Worm (Caenorhabditis elegans) whole organism, young adult: Measurements from ENCODE around the gene gpa-17.

Experiments used
- F49E8.2 ChIP-seq: sonication (generic microtip); optimal IDR thresholded peaks from 3 replicates; lab custom pipeline; 2017; ENCODE audit warnings: missing genetic modification characterization, mild to moderate bottlenecking, missing compliant biosample characterization, antibody characterized with exemption, moderate library complexity; ENCODE audit not compliant: insufficient read depth
- F57C9.4 ChIP-seq: sonication (generic microtip); optimal IDR thresholded peaks from 2 replicates; lab custom pipeline; 2017; ENCODE audit warnings: mild to moderate bottlenecking, missing genetic modification characterization, missing compliant biosample characterization
- ama-1 ChIP-seq, 3 experiments: fragments of 150-350 bp in 1 of 3; sonication (generic microtip) in 2 of 3; optimal IDR thresholded peaks; 2 replicates each; lab custom pipeline; 2014 to 2018; ENCODE audit warnings: missing biosample characterization in 2 of 3, missing genetic modification characterization in 2 of 3, missing genetic modification reagents in 2 of 3
- attf-3 ChIP-seq: fragments of 200-800 bp; sonication (Bioruptor generic); conservative IDR thresholded peaks from 2 replicates; pipeline ENCODE4 v1.3.6; 2022; ENCODE audit warnings: missing genetic modification reagents, missing genetic modification characterization, missing compliant biosample characterization
- bed-2 ChIP-seq: fragments of 200-800 bp; sonication (Bioruptor generic); IDR thresholded peaks from 2 replicates; pipeline ENCODE4 v1.3.6; 2022; ENCODE audit warnings: missing genetic modification reagents, missing genetic modification characterization, missing compliant biosample characterization
- ccch-3 ChIP-seq: fragments of 200-800 bp; sonication (Bioruptor generic); optimal IDR thresholded peaks from 2 replicates; lab custom pipeline; 2018; ENCODE audit warnings: mild to moderate bottlenecking, missing genetic modification characterization, missing compliant biosample characterization
- cebp-2 ChIP-seq: fragments of 200-800 bp; sonication (Bioruptor generic); IDR thresholded peaks from 2 replicates; pipeline ENCODE4 v1.3.6; 2022; ENCODE audit warnings: missing genetic modification characterization, missing compliant biosample characterization
- ets-4 ChIP-seq: fragments of 200-800 bp; sonication (Bioruptor generic); optimal IDR thresholded peaks from 2 replicates; lab custom pipeline; 2018; ENCODE audit warnings: mild to moderate bottlenecking, missing genetic modification characterization, missing compliant biosample characterization
- mxl-1 ChIP-seq: sonication (generic microtip); optimal IDR thresholded peaks from 2 replicates; lab custom pipeline; 2016; ENCODE audit warnings: missing genetic modification characterization, missing compliant biosample characterization
- snpc-3.4 ChIP-seq: sonication (generic microtip); optimal IDR thresholded peaks from 2 replicates; lab custom pipeline; 2017; ENCODE audit warnings: missing genetic modification characterization, mild to moderate bottlenecking, missing compliant biosample characterization, antibody characterized with exemption, moderate library complexity, missing genotype, missing genetic modification reagents
- snpc-4 ChIP-seq, 5 experiments: fragments of 150-350 bp in 1 of 5; sonication (generic microtip) in 4 of 5; optimal IDR thresholded peaks; 2 replicates each; lab custom pipeline; 2014 to 2018; ENCODE audit warnings: missing genetic modification characterization in 5 of 5, missing biosample characterization in 3 of 5, antibody characterized with exemption in 2 of 5, mild to moderate bottlenecking in 2 of 5, missing compliant biosample characterization in 2 of 5, missing genotype in 2 of 5, moderate library complexity in 2 of 5, missing genetic modification reagents in 1 of 5
- tbp1 ChIP-seq: fragments of 200-800 bp; sonication (Bioruptor generic); optimal IDR thresholded peaks from 2 replicates; lab custom pipeline; 2018; ENCODE audit warnings: mild to moderate bottlenecking, missing genetic modification characterization, missing compliant biosample characterization
- zim-3 ChIP-seq: sonication (generic microtip); optimal IDR thresholded peaks from 2 replicates; lab custom pipeline; 2017; ENCODE audit warnings: mild to moderate bottlenecking, missing genetic modification characterization, moderate library complexity, missing compliant biosample characterization
- ztf-6 ChIP-seq: fragments of 200-800 bp; sonication (Bioruptor generic); IDR thresholded peaks from 2 replicates; pipeline ENCODE4 v1.3.6; 2022; ENCODE audit warnings: missing genetic modification reagents, missing genetic modification characterization, missing compliant biosample characterization

ce11 chrIII:2549620-2550019 lies 36.7 kb upstream of the gpa-17 start, which contains the start of gene feh-1:
- TF ChIP-seq tbp1 (no peak), snpc-4 (GFP tag; optimal IDR thresholded peaks at IDR 0.05; lab: Kevin White, UChicago) (no peak), snpc-4 (tag; optimal IDR thresholded peaks at IDR 0.05; lab: Kevin White, UChicago) (no peak), bed-2 (no peak), attf-3 (GFP tag; lab: Robert Waterston, UW) (no peak), zim-3 (tag; lab: Kevin White, UChicago) (no peak), F49E8.2 (tag; lab: Kevin White, UChicago) (no peak), snpc-3.4 (tag; lab: Kevin White, UChicago) (no peak), F57C9.4 (tag; lab: Kevin White, UChicago) (no peak), ets-4 (GFP tag; lab: Kevin White, UChicago) (no peak), ztf-6 (GFP tag; lab: Robert Waterston, UW) (no peak), ama-1 (optimal IDR thresholded peaks at IDR 0.05; lab: Kevin White, UChicago) (no peak), ama-1 (GFP tag; optimal IDR thresholded peaks at IDR 0.05; lab: Kevin White, UChicago) (no peak), cebp-2 (GFP tag; lab: Robert Waterston, UW) (no peak), ccch-3 (no peak), mxl-1 (tag; lab: Kevin White, UChicago) (no peak)
